Worm (Caenorhabditis elegans): ENCODE measurements around the gene C27F2.10.

Gene C27F2.10

ce11 chrIII:4961281-4961680, 25.4 kb downstream of the C27F2.10 start:
- TF ChIP-seq madf-6 (GFP tag; IDR thresholded peaks at IDR 0.05) (peak; percentile 34; the same call in 1 of the 2 replicates), ekl-4 (GFP tag; IDR thresholded peaks at IDR 0.05) (0 out of 2 replicates have a peak, but pooled peaks have one; percentile 18), lin-26 (GFP tag; IDR thresholded peaks at IDR 0.05) (peak; percentile 38; the same call in 1 of the 2 replicates), nfya-2 (GFP tag; IDR thresholded peaks at IDR 0.05) (no peak), nhr-179 (tag; optimal IDR thresholded peaks at IDR 0.05) (no peak), ztf-18 (tag; optimal IDR thresholded peaks at IDR 0.05) (peak; percentile 9)

DNA sequence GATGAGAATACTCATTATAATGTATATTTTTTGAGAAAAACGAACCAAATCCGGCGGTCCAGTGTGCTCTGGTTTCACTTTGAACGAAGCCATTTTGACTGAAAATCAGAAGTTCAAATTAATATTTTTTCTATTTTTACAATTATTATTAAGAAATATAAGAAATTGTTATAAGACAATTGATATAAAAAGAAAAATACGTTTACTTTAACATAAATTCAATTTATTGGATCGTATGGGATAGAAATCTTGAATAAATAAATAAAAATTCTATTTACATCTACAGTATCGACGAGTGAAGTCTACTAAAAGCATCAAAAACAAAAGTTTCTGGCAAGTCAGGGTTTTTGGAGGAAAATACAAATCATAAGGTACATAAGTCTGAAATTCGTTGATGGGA, 26.5 kb downstream of the C27F2.10 start, which contains the start of gene C27F2.4:
TSS of gene C27F2.4 (minus strand) at position 101 of the 400 bp plus-strand sequence.
- TF ChIP-seq hmg-20 (GFP tag; IDR thresholded peaks at IDR 0.05) = no peak
- no peak for TF ChIP-seq ets-4 (GFP tag; optimal IDR thresholded peaks at IDR 0.05)
- no peak for TF ChIP-seq F22D6.2 (tag; optimal IDR thresholded peaks at IDR 0.05)
- TF ChIP-seq lsl-1 (GFP tag; optimal IDR thresholded peaks at IDR 0.05) = no peak
- TF ChIP-seq unc-62 (GFP tag; optimal IDR thresholded peaks at IDR 0.05) = no peak

DNA sequence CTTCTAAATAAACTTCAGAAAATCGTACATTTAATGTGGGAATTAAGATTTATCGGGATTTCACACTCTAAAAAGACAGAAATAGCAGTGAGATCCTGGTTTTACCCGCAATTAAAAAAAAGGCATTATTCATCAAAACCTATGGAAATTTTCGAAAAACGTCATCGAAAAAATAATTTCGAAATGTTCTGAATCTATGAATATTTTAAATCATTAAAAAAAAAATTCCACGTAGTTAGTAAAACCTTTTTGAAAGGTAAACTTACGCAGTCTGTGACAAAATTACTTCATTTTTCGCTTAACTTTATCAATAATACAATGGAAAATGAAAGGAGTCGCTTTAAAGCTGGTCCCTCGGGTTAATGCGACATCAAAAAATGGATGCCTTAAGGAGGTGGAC, 30.1 kb downstream of the C27F2.10 start, which contains the start of gene C26E6.1:
TSS of gene C26E6.1 (plus strand) at position 301 of the 400 bp plus-strand sequence.
- TF ChIP-seq mcd-1 (GFP tag; IDR thresholded peaks at IDR 0.05) (no peak), lsl-1 (GFP tag; optimal IDR thresholded peaks at IDR 0.05) (no peak), C06A6.2 (GFP tag; conservative IDR thresholded peaks at IDR 0.05) (no peak), aptf-3 (GFP tag; IDR thresholded peaks at IDR 0.05) (no peak), snpc-1.3 (tag; optimal IDR thresholded peaks at IDR 0.05; ENCODE audit: insufficient read depth) (no peak), F57C9.4 (tag; optimal IDR thresholded peaks at IDR 0.05) (no peak), ztf-26 (tag; optimal IDR thresholded peaks at IDR 0.05) (no peak), madf-3 (GFP tag; IDR thresholded peaks at IDR 0.05) (no peak), pha-4 (tag; optimal IDR thresholded peaks at IDR 0.05) (no peak), F39B2.1 (GFP tag; IDR thresholded peaks at IDR 0.05) (no peak), nhr-179 (tag; optimal IDR thresholded peaks at IDR 0.05) (no peak), mxl-1 (tag; optimal IDR thresholded peaks at IDR 0.05) (no peak), bed-1 (GFP tag; IDR thresholded peaks at IDR 0.05) (no peak), lin-35 (GFP tag; optimal IDR thresholded peaks at IDR 0.05) (no peak)

DNA sequence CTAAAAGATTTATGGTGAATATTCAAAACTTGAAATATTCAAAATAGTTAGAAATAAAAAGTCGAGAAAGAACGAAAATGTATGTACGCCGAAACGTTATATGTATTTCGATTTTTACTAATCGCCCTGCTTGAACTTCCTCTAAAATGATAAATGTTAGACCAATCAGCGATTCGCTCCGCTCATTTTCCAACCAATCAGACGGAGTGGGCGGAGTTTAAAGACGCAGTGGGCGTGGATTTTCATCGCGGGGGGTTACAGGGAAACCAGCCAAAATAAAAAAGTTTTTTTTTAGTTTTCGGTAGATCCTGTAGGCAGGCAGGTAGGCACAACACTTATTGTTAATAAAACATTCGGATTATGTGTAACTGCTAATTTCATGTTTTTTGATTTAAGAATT, 33.7 kb downstream of the C27F2.10 start:
- TF ChIP-seq dpff-1 (tag; optimal IDR thresholded peaks at IDR 0.05) (no peak), nfyb-1 (GFP tag; IDR thresholded peaks at IDR 0.05) (peak; percentile 64; the same call in 1 of the 2 replicates), mcd-1 (GFP tag; IDR thresholded peaks at IDR 0.05) (no peak), F49E8.2 (tag; optimal IDR thresholded peaks at IDR 0.05; ENCODE audit: insufficient read depth) (no peak), F37B4.10 (GFP tag; IDR thresholded peaks at IDR 0.05) (no peak)

DNA sequence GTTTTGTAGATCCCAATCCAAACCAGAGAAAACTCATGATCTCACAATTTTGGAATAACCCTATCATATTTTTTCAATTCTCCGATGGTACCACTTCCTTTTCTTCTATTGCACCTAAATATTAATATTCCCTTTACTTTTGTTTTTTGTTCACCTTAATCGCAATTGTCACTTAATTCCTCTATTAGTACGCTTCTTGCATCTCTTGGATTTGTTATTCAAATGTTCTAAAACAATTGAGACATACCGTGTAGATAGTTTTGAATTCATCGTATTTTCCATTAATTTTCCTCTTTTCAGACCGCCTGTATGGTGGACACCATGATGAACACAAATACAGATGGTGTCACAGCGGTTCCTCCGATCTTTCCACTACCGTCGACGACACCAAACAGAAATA, 34.9 kb downstream of the C27F2.10 start, which contains the start of gene flh-2:
TSS of gene flh-2 (plus strand) at position 301 of the 400 bp plus-strand sequence.
- TF ChIP-seq Y79H2A.3 (GFP tag; conservative IDR thresholded peaks at IDR 0.05) (no peak), atf-7 (tag; optimal IDR thresholded peaks at IDR 0.05) (no peak), unc-130 (GFP tag; optimal IDR thresholded peaks at IDR 0.05) (no peak), ets-4 (GFP tag; optimal IDR thresholded peaks at IDR 0.05) (no peak), lsl-1 (GFP tag; optimal IDR thresholded peaks at IDR 0.05) (no peak), nfya-1 (tag; optimal IDR thresholded peaks at IDR 0.05; ENCODE audit: borderline replicate concordance, insufficient read depth) (no peak), akir-1 (GFP tag; optimal IDR thresholded peaks at IDR 0.05) (no peak), nhr-80 (tag; optimal IDR thresholded peaks at IDR 0.05) (no peak), attf-5 (GFP tag; optimal IDR thresholded peaks at IDR 0.05) (no peak), snpc-4 (GFP tag; optimal IDR thresholded peaks at IDR 0.05) (no peak), snpc-4 (tag; optimal IDR thresholded peaks at IDR 0.05) (no peak), athp-1 (tag; optimal IDR thresholded peaks at IDR 0.05) (no peak), rcor-1 (GFP tag; IDR thresholded peaks at IDR 0.05) (no peak)
